Fruit fly (Drosophila melanogaster) whole organism, prepupa: Measurements from ENCODE around the gene dlt.

Experiments
- CG4318 ChIP-seq: fragments of 200-800 bp; sonication (Bioruptor generic); optimal IDR thresholded peaks from 3 replicates; lab custom pipeline; 2017; ENCODE audit warnings: missing biosample characterization, mild to moderate bottlenecking, missing genetic modification characterization
- CG8319 ChIP-seq: fragments of 200-800 bp; sonication (Bioruptor generic); optimal IDR thresholded peaks from 3 replicates; lab custom pipeline; 2016; ENCODE audit warnings: missing biosample characterization, missing genetic modification characterization

DNA sequence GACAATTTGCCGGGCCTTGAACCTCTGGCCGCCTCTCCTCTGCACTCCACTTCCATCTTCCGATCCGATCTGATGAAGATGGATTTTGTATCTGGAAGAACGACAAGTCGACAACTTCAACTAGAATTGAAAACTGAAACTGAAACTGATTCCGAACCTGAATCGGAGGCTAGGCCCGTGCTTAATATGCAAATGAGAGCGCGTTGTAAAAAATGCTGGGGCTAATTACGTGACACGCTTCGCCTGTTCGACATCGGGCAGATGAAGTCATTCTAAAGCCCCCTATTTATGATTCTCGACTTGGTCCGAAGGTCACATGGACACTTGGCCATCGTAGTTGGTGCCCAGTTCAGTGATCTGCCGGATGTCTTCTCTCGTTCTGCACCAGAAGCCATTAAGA is 21.5 kb upstream of the dlt start:
- TF ChIP-seq CG4318 (GFP tag; lab: Kevin White, UChicago) (no peak), CG8319 (GFP tag; lab: Kevin White, UChicago) (no peak)
